Worm (Caenorhabditis elegans): ENCODE measurements around the gene lap-2.
A peak's percentile ranks its signal among the peaks of the same experiment; 100 is the strongest.

DNA sequence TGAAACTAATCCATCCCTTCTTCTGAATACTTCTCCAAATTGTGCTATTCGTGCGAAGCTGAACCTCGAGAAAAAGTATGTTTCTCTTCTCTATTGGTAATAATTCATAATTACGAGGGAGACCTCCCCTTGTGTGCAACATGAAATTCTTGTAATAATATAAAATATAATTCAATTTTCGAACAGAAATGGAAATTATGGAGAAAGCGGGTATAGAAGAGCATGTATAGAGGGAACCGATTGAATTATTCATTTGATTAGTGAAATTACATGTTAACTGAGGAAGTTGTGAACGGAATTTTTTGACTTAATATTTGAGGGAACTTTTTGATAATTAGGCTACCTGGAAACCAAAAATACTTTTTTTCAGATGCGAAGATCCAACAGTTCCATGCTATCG lies 14.6 kb upstream of the lap-2 start:
- TF ChIP-seq ztf-11 (tag; optimal IDR thresholded peaks at IDR 0.05) (no peak), nhr-28 (tag; optimal IDR thresholded peaks at IDR 0.05) (no peak), pha-4 (GFP tag; IDR thresholded peaks at IDR 0.05) (no peak), pha-4 (tag; optimal IDR thresholded peaks at IDR 0.05) (no peak), ama-1 (optimal IDR thresholded peaks at IDR 0.05) (no peak), rbr-2 (tag; optimal IDR thresholded peaks at IDR 0.05) (no peak), daf-16 (GFP tag; optimal IDR thresholded peaks at IDR 0.05) (no peak), daf-16 (tag; optimal IDR thresholded peaks at IDR 0.05) (no peak), ceh-32 (tag; optimal IDR thresholded peaks at IDR 0.05; ENCODE audit: poor library complexity) (peak; percentile 6), nhr-48 (tag; optimal IDR thresholded peaks at IDR 0.05) (no peak), duxl-1 (tag; optimal IDR thresholded peaks at IDR 0.05; ENCODE audit: poor library complexity) (no peak), R02D3.7 (tag; optimal IDR thresholded peaks at IDR 0.05) (no peak), madf-9 (GFP tag; conservative IDR thresholded peaks at IDR 0.05) (no peak), egl-27 (tag; optimal IDR thresholded peaks at IDR 0.05) (no peak), unc-62 (GFP tag; optimal IDR thresholded peaks at IDR 0.05 in 1 of 2) (no peak), unc-62 (tag; optimal IDR thresholded peaks at IDR 0.05) (no peak)
